Worm (Caenorhabditis elegans) whole organism, L4/young adult: ENCODE data around the gene F54E12.2.

ENCODE experiments used
- W03F9.2 ChIP-seq: fragments of 150-350 bp; optimal IDR thresholded peaks from 2 replicates; lab custom pipeline; 2014; ENCODE audit warnings: missing biosample characterization, missing genetic modification characterization
- dao-5 ChIP-seq: sonication (generic microtip); optimal IDR thresholded peaks from 2 replicates; lab custom pipeline; 2016; ENCODE audit warnings: missing genotype, missing genetic modification characterization, moderate library complexity, missing compliant biosample characterization
- him-1 ChIP-seq: sonication (generic microtip); optimal IDR thresholded peaks from 2 replicates; lab custom pipeline; 2016; ENCODE audit warnings: missing genotype, missing genetic modification reagents, missing genetic modification characterization, missing compliant biosample characterization

DNA sequence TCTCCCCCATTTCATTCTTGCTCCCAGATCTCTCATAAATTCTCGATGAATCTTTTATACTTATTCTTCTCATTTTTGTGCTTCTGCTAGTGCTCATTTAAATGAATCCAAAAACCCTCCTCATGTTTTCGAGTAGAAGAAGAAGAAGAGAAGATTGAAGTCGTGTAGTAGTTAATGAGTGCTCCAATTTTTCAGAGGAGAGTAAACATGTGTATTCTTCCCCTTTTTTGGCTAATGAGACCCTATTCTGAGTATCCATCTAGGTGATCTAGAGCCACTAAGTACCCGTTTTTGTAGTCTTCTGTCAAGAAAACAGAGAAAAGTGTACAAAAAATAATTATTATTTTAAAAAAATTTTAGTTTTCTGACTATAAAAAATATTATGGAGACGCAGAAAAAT, 14.6 kb upstream of the F54E12.2 start:
- TF ChIP-seq W03F9.2 (tag; lab: Kevin White, UChicago) (no peak), dao-5 (tag; lab: Kevin White, UChicago) (no peak), him-1 (no peak)
